Fruit fly (Drosophila melanogaster) whole organism: ENCODE results near the gene Rbbp5.

ENCODE experiments used
- Dll ChIP-seq: fragments of >200 bp; optimal IDR thresholded peaks from 2 replicates; lab custom pipeline; 2017
- EcR ChIP-seq, 2 experiments: fragments of >200 bp; optimal IDR thresholded peaks; 2 replicates each; lab custom pipeline; 2017; ENCODE audit warnings: missing biosample characterization in 2 of 2, missing genetic modification characterization in 2 of 2, missing genetic modification reagents in 2 of 2
- pan ChIP-seq: fragments of >200 bp; optimal IDR thresholded peaks from 2 replicates; lab custom pipeline; 2017
- psq ChIP-seq: fragments of >200 bp; optimal IDR thresholded peaks from 2 replicates; lab custom pipeline; 2017
- usp ChIP-seq: fragments of >200 bp; optimal IDR thresholded peaks from 2 replicates; lab custom pipeline; 2017; ENCODE audit warnings: missing biosample characterization, missing genetic modification characterization, mixed read lengths

dm6 chr3L:20296797-20297196 lies 50.9 kb downstream of the Rbbp5 start, which contains the start of gene FRG1:
- TF ChIP-seq EcR (GFP tag; optimal IDR thresholded peaks at IDR 0.05; lab: Kevin White, UChicago) (no peak), Dll (lab: Kevin White, UChicago) (no peak), psq (lab: Kevin White, UChicago) (no peak), usp (no peak), pan (lab: Kevin White, UChicago) (no peak)
